Worm (Caenorhabditis elegans): ENCODE data around the gene cdh-5.

cdh-5 gene

DNA sequence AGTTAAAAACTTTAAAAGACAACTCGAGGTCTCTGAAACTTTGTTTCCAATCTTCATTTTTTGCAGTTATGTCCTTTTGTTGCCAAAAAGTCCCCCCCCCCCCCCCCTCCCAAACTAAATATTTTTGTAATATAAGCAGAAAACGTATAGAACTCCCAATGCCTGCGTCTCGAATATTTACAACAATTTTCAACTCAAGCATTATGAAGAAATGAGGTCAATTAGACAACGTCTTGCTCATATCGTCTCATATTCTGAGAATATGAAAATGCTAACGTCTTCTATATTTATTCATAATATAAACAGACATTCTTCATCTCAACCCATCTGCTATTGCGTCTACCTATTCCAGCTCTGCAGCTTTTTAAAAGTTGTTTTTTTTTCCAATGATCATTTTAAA lies 49.4 kb downstream of the cdh-5 start, which contains the start of gene H23L24.1:
Gene H23L24.1 (plus strand): TSS at position 301 of the 400 bp plus-strand sequence.
- no peak for TF ChIP-seq crh-2 (tag; optimal IDR thresholded peaks at IDR 0.05)
- TF ChIP-seq lin-39 (tag; optimal IDR thresholded peaks at IDR 0.05), result no peak
- no peak for TF ChIP-seq nhr-6 (tag; optimal IDR thresholded peaks at IDR 0.05)
- TF ChIP-seq mab-5 (tag; optimal IDR thresholded peaks at IDR 0.05), result no peak
- TF ChIP-seq mbf-1 (tag; optimal IDR thresholded peaks at IDR 0.05), result no peak

DNA sequence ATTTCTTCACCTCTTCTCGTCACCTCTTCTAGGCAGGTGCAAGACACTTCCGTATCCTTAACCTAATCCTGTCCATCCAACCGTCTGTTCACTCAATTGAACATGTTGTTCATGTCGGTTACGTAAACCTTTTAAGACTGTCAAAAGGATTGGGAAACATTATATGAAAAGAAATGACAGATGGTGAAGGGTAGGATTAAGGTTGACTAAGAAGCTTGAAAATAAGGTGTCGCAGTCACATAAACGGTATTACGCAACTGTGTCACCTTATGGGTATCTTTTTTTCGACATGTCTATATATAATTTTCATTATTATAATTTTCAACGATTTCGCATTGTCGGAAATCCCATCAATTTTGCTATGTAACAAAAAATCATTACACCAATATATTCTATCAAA lies 54.1 kb downstream of the cdh-5 start:
- TF ChIP-seq ama-1 (optimal IDR thresholded peaks at IDR 0.05) (no peak), aly-2 (tag; optimal IDR thresholded peaks at IDR 0.05) (no peak), lsy-2 (tag; optimal IDR thresholded peaks at IDR 0.05) (no peak), ztf-4 (tag; optimal IDR thresholded peaks at IDR 0.05) (no peak), snpc-4 (tag; optimal IDR thresholded peaks at IDR 0.05) (no peak), dmd-4 (tag; optimal IDR thresholded peaks at IDR 0.05) (no peak), blmp-1 (tag; optimal IDR thresholded peaks at IDR 0.05; ENCODE audit: insufficient read depth) (no peak), mdl-1 (tag; optimal IDR thresholded peaks at IDR 0.05) (no peak), alr-1 (tag; optimal IDR thresholded peaks at IDR 0.05) (no peak), unc-62 (GFP tag; optimal IDR thresholded peaks at IDR 0.05) (no peak), elt-1 (tag; optimal IDR thresholded peaks at IDR 0.05) (no peak), fos-1 (tag; optimal IDR thresholded peaks at IDR 0.05) (no peak), nhr-6 (tag; optimal IDR thresholded peaks at IDR 0.05) (no peak), ceh-82 (tag; optimal IDR thresholded peaks at IDR 0.05) (no peak), lin-39 (tag; optimal IDR thresholded peaks at IDR 0.05) (no peak)

DNA sequence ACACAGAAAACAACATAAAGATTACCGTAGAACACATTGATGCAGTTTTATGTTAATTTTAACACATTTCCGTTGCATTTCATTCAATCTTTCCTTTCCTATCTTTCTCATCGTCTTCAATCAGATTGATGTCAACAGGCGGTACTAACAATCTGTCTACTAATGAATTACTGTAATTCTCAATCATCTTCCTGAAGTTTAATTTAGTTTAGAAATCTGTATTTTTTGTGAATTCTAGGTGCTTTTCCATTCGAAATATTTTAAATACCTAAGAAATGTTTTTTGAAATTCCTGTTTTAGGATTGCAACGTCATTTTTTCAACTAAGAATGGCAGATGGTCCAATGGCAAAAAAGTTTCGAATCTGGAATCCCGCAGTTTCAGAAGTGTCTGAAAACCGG lies 55.0 kb downstream of the cdh-5 start, which contains the start of gene F21D5.9:
Gene F21D5.9 (plus strand): TSS at position 301 of the 400 bp plus-strand sequence.
- TF ChIP-seq ceh-82 (tag; optimal IDR thresholded peaks at IDR 0.05) (no peak), mbf-1 (tag; optimal IDR thresholded peaks at IDR 0.05) (no peak), ceh-16 (tag; optimal IDR thresholded peaks at IDR 0.05) (no peak), ztf-11 (tag; optimal IDR thresholded peaks at IDR 0.05) (no peak), blmp-1 (tag; optimal IDR thresholded peaks at IDR 0.05; ENCODE audit: insufficient read depth) (no peak), sma-9 (GFP tag; optimal IDR thresholded peaks at IDR 0.05) (no peak), sma-9 (tag; optimal IDR thresholded peaks at IDR 0.05) (no peak), nhr-237 (tag; optimal IDR thresholded peaks at IDR 0.05) (no peak), ztf-1 (GFP tag; conservative IDR thresholded peaks at IDR 0.05) (no peak), C34F6.9 (tag; optimal IDR thresholded peaks at IDR 0.05) (no peak), lin-13 (GFP tag; optimal IDR thresholded peaks at IDR 0.05) (no peak), sma-3 (GFP tag; optimal IDR thresholded peaks at IDR 0.05) (no peak), unc-55 (GFP tag; optimal IDR thresholded peaks at IDR 0.05) (no peak), aly-2 (tag; optimal IDR thresholded peaks at IDR 0.05) (no peak), elt-3 (tag; optimal IDR thresholded peaks at IDR 0.05) (no peak), fos-1 (tag; optimal IDR thresholded peaks at IDR 0.05) (no peak)

DNA sequence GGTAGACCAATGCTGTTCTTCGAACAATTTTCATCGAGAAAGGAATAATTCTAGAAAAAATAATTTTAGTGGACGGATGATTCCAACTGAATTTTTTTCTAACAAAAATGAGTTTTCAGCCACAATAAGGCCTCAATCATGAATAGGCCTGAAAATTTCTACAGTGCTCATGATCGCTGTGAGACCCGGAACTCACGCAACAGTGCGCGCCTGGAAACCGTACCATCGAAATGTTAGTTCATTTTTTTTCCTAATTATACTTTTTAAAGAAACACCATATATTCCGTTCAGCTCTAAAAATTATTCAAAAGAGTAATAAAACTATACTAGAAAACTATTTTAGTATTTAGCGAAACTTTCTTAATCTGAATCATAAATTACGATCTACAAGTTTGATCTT lies 56.2 kb downstream of the cdh-5 start:
- TF ChIP-seq unc-62 (GFP tag; optimal IDR thresholded peaks at IDR 0.05) (no peak), aly-2 (tag; optimal IDR thresholded peaks at IDR 0.05) (no peak), nhr-10 (tag; optimal IDR thresholded peaks at IDR 0.05) (no peak), peb-1 (tag; optimal IDR thresholded peaks at IDR 0.05) (no peak), ztf-1 (GFP tag; conservative IDR thresholded peaks at IDR 0.05) (no peak), fos-1 (tag; optimal IDR thresholded peaks at IDR 0.05) (no peak), ZK546.5 (tag; optimal IDR thresholded peaks at IDR 0.05) (no peak), ztf-11 (tag; optimal IDR thresholded peaks at IDR 0.05) (no peak), ceh-82 (tag; optimal IDR thresholded peaks at IDR 0.05) (no peak), nhr-77 (tag; optimal IDR thresholded peaks at IDR 0.05) (no peak), unc-39 (tag; optimal IDR thresholded peaks at IDR 0.05) (no peak), nhr-23 (tag; optimal IDR thresholded peaks at IDR 0.05) (no peak), dmd-4 (tag; optimal IDR thresholded peaks at IDR 0.05) (no peak), alr-1 (tag; optimal IDR thresholded peaks at IDR 0.05) (no peak), ztf-4 (tag; optimal IDR thresholded peaks at IDR 0.05) (no peak), zag-1 (tag; optimal IDR thresholded peaks at IDR 0.05) (no peak), lsy-2 (tag; optimal IDR thresholded peaks at IDR 0.05) (no peak), egl-27 (tag; optimal IDR thresholded peaks at IDR 0.05) (no peak)

Data from whole organism, L2 larva.